Worm (Caenorhabditis elegans) whole organism, late embryonic: ENCODE data around the gene tufm-1.

Source experiments
- K02D7.2 ChIP-seq: sonication (generic microtip); optimal IDR thresholded peaks from 2 replicates; lab custom pipeline; 2017; ENCODE audit warnings: mild to moderate bottlenecking, missing genetic modification characterization, missing compliant biosample characterization
- ama-1 ChIP-seq: fragments of 150-350 bp; optimal IDR thresholded peaks from 2 replicates; lab custom pipeline; 2014
- ceh-45 ChIP-seq: fragments of 200-800 bp; sonication (Bioruptor generic); IDR thresholded peaks from 2 replicates; pipeline ENCODE4 v1.3.6; 2022; ENCODE audit warnings: missing genetic modification reagents, missing genetic modification characterization, missing compliant biosample characterization
- nfya-1 ChIP-seq: sonication (generic microtip); optimal IDR thresholded peaks from 2 replicates; lab custom pipeline; 2017; ENCODE audit warnings: missing genetic modification characterization, mild to moderate bottlenecking, missing compliant biosample characterization, antibody characterized with exemption, moderate library complexity
- unc-55 ChIP-seq: sonication (generic microtip); optimal IDR thresholded peaks from 2 replicates; lab custom pipeline; 2017; ENCODE audit warnings: missing biosample characterization, missing genetic modification reagents, missing genetic modification characterization

DNA sequence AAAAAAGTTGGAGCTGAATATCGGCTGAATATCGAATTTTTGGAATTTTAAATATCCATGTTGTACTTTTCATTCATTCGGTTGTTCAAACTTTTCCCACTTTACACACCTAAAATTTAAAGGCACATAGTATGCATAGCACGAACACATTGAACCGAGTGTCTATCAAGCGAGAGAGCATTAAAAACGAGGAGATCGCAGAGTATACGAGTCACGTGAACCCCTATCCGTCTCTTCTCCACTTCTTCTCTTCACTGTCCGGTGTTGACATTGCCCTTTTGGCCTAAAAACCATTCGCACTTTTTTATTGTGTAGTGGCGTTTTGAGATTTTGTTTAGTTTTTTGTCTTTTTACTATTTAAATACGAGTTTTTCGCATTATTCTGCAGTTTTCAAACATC is 10.3 kb downstream of the tufm-1 start:
- TF ChIP-seq ama-1 (lab: Kevin White, UChicago): no peak
- no peak for TF ChIP-seq nfya-1 (tag; lab: Kevin White, UChicago)
- no peak for TF ChIP-seq ceh-45
- TF ChIP-seq unc-55 (GFP tag; lab: Kevin White, UChicago): no peak
- TF ChIP-seq K02D7.2: no peak
